Worm (Caenorhabditis elegans) whole organism, L1 larva: ENCODE data around the gene B0222.15.

Experiments
- C04F5.9 ChIP-seq: sonication (generic microtip); optimal IDR thresholded peaks from 2 replicates; lab custom pipeline; 2016; ENCODE audit warnings: missing genetic modification characterization, missing compliant biosample characterization
- C34B4.2 ChIP-seq: sonication (generic microtip); optimal IDR thresholded peaks from 2 replicates; lab custom pipeline; 2017; ENCODE audit warnings: mild to moderate bottlenecking, missing genetic modification characterization, missing compliant biosample characterization
- aha-1 ChIP-seq: fragments of 150-350 bp; optimal IDR thresholded peaks from 2 replicates; lab custom pipeline; 2014; ENCODE audit warnings: missing biosample characterization, missing genetic modification characterization
- alr-1 ChIP-seq: fragments of 200-800 bp; sonication (Bioruptor generic); optimal IDR thresholded peaks from 2 replicates; lab custom pipeline; 2018; ENCODE audit warnings: borderline replicate concordance, mild to moderate bottlenecking, missing genetic modification characterization, missing compliant biosample characterization
- ama-1 ChIP-seq: fragments of 150-350 bp; optimal IDR thresholded peaks from 2 replicates; lab custom pipeline; 2014
- blmp-1 ChIP-seq: fragments of 150-350 bp; optimal IDR thresholded peaks from 2 replicates; lab custom pipeline; 2014; ENCODE audit warnings: missing biosample characterization, missing genetic modification characterization
- ceh-8 ChIP-seq: fragments of 200-800 bp; sonication (Bioruptor generic); optimal IDR thresholded peaks from 2 replicates; lab custom pipeline; 2018; ENCODE audit warnings: mild to moderate bottlenecking, missing genetic modification characterization, moderate library complexity, missing compliant biosample characterization
- ceh-82 ChIP-seq, 3 experiments: fragments of 150-350 bp in 1 of 3; sonication (generic microtip) in 2 of 3; optimal IDR thresholded peaks; 2 replicates each; lab custom pipeline; 2014 to 2017; ENCODE audit warnings: missing biosample characterization in 3 of 3, missing genetic modification characterization in 3 of 3
- dpl-1 ChIP-seq, 3 experiments: fragments of 150-350 bp in 2 of 3; sonication (generic microtip) in 1 of 3; optimal IDR thresholded peaks; 2 replicates each; lab custom pipeline; 2014 to 2017; ENCODE audit warnings: missing biosample characterization in 3 of 3, missing genetic modification characterization in 3 of 3, missing genetic modification reagents in 3 of 3
- efl-1 ChIP-seq, 4 experiments: fragments of 150-350 bp; optimal IDR thresholded peaks in 3 of 4; peaks in 1 of 4; 1 replicate in 1 of 4; 2 replicates in 3 of 4; lab custom pipeline; 2014; ENCODE audit warnings: missing biosample characterization in 2 of 4, missing genetic modification characterization in 2 of 4, missing genetic modification reagents in 2 of 4
- egl-13 ChIP-seq: sonication (generic microtip); optimal IDR thresholded peaks from 2 replicates; lab custom pipeline; 2016; ENCODE audit warnings: missing genotype, missing genetic modification reagents, missing genetic modification characterization, missing compliant biosample characterization
- fkh-10 ChIP-seq: sonication (generic microtip); optimal IDR thresholded peaks from 2 replicates; lab custom pipeline; 2017; ENCODE audit warnings: missing biosample characterization, missing genetic modification reagents, missing genetic modification characterization
- fkh-4 ChIP-seq: sonication (generic microtip); optimal IDR thresholded peaks from 2 replicates; lab custom pipeline; 2016; ENCODE audit warnings: missing compliant biosample characterization, missing genetic modification characterization, borderline replicate concordance
- fkh-8 ChIP-seq: sonication (generic microtip); optimal IDR thresholded peaks from 2 replicates; lab custom pipeline; 2016; ENCODE audit warnings: mild to moderate bottlenecking, missing genetic modification characterization, missing compliant biosample characterization
- grh-1 ChIP-seq: fragments of 200-800 bp; sonication (Bioruptor generic); IDR thresholded peaks from 2 replicates; pipeline ENCODE4 v1.3.6; 2022; ENCODE audit warnings: missing genetic modification reagents, missing genetic modification characterization, missing compliant biosample characterization
- hlh-17 ChIP-seq: fragments of 200-800 bp; sonication (Bioruptor generic); optimal IDR thresholded peaks from 2 replicates; lab custom pipeline; 2018; ENCODE audit warnings: missing genetic modification characterization, mild to moderate bottlenecking, missing compliant biosample characterization, moderate library complexity, borderline replicate concordance
- hpl-2 ChIP-seq: fragments of 150-350 bp; optimal IDR thresholded peaks from 2 replicates; lab custom pipeline; 2014; ENCODE audit warnings: missing biosample characterization, missing genetic modification reagents, missing genetic modification characterization
- jun-1 ChIP-seq: fragments of 150-350 bp; optimal IDR thresholded peaks from 2 replicates; lab custom pipeline; 2014; ENCODE audit warnings: missing biosample characterization, missing genetic modification reagents, missing genetic modification characterization
- lin-13 ChIP-seq: fragments of 150-350 bp; optimal IDR thresholded peaks from 2 replicates; lab custom pipeline; 2014; ENCODE audit warnings: missing biosample characterization, missing genetic modification reagents, missing genetic modification characterization
- lin-35 ChIP-seq, 2 experiments: fragments of 150-350 bp; optimal IDR thresholded peaks; 2 replicates each; lab custom pipeline; 2014; ENCODE audit warnings: missing biosample characterization in 2 of 2, missing genetic modification characterization in 2 of 2, missing genetic modification reagents in 2 of 2
- lir-3 ChIP-seq: sonication (generic microtip); optimal IDR thresholded peaks from 2 replicates; lab custom pipeline; 2016; ENCODE audit warnings: mild to moderate bottlenecking, missing genetic modification characterization, moderate library complexity, missing compliant biosample characterization; ENCODE audit not compliant: poor library complexity
- lsy-2 ChIP-seq, 2 experiments: fragments of 150-350 bp; optimal IDR thresholded peaks; 2 replicates each; lab custom pipeline; 2014; ENCODE audit warnings: missing biosample characterization in 2 of 2, missing genetic modification characterization in 2 of 2
- mab-9 ChIP-seq: fragments of 200-800 bp; sonication (Bioruptor generic); IDR thresholded peaks from 2 replicates; pipeline ENCODE4 v1.3.6; 2022; ENCODE audit warnings: missing genetic modification reagents, missing genetic modification characterization, missing compliant biosample characterization
- mdl-1 ChIP-seq, 2 experiments: fragments of 150-350 bp; optimal IDR thresholded peaks; 2 replicates each; lab custom pipeline; 2014 to 2017; ENCODE audit warnings: missing biosample characterization in 2 of 2, missing genetic modification characterization in 2 of 2, inconsistent platforms in 1 of 2
- mep-1 ChIP-seq: fragments of 150-350 bp; optimal IDR thresholded peaks from 2 replicates; lab custom pipeline; 2014; ENCODE audit warnings: missing biosample characterization, missing genetic modification characterization
- nhr-11 ChIP-seq: fragments of 150-350 bp; optimal IDR thresholded peaks from 2 replicates; lab custom pipeline; 2014; ENCODE audit warnings: missing biosample characterization, missing genetic modification characterization
- nhr-12 ChIP-seq: sonication (generic microtip); optimal IDR thresholded peaks from 2 replicates; lab custom pipeline; 2017; ENCODE audit warnings: missing biosample characterization, missing genetic modification characterization
- nhr-19 ChIP-seq: fragments of 200-800 bp; sonication (Bioruptor generic); conservative IDR thresholded peaks from 2 replicates; pipeline ENCODE4 v1.3.6; 2022; ENCODE audit warnings: missing genetic modification characterization, missing compliant biosample characterization
- nhr-20 ChIP-seq: sonication (generic microtip); optimal IDR thresholded peaks from 2 replicates; lab custom pipeline; 2016; ENCODE audit warnings: mild to moderate bottlenecking, missing genetic modification characterization, missing compliant biosample characterization
- nhr-28 ChIP-seq: fragments of 150-350 bp; optimal IDR thresholded peaks from 2 replicates; lab custom pipeline; 2014; ENCODE audit warnings: missing biosample characterization, missing genetic modification characterization
- nhr-71 ChIP-seq: sonication (generic microtip); optimal IDR thresholded peaks from 2 replicates; lab custom pipeline; 2016; ENCODE audit warnings: mild to moderate bottlenecking, missing genetic modification characterization, moderate library complexity, missing compliant biosample characterization
- nhr-84 ChIP-seq: sonication (generic microtip); optimal IDR thresholded peaks from 2 replicates; lab custom pipeline; 2017; ENCODE audit warnings: missing biosample characterization, missing genetic modification characterization
- pag-3 ChIP-seq: sonication (generic microtip); optimal IDR thresholded peaks from 2 replicates; lab custom pipeline; 2017; ENCODE audit warnings: missing genetic modification characterization, mild to moderate bottlenecking, missing compliant biosample characterization, antibody characterized with exemption, borderline replicate concordance; ENCODE audit not compliant: insufficient read depth
- pax-3 ChIP-seq: fragments of 200-800 bp; sonication (Bioruptor generic); optimal IDR thresholded peaks from 2 replicates; lab custom pipeline; 2018; ENCODE audit warnings: mild to moderate bottlenecking, missing genetic modification characterization, moderate library complexity, missing compliant biosample characterization
- rnt-1 ChIP-seq: sonication (generic microtip); optimal IDR thresholded peaks from 2 replicates; lab custom pipeline; 2016; ENCODE audit warnings: mild to moderate bottlenecking, missing genetic modification characterization, moderate library complexity, missing compliant biosample characterization
- snpc-4 ChIP-seq: fragments of 150-350 bp; optimal IDR thresholded peaks from 2 replicates; lab custom pipeline; 2014; ENCODE audit warnings: missing biosample characterization, missing genetic modification characterization
- snu-23 ChIP-seq: sonication (generic microtip); optimal IDR thresholded peaks from 2 replicates; lab custom pipeline; 2016; ENCODE audit warnings: missing genetic modification characterization, missing compliant biosample characterization
- sptf-1 ChIP-seq: fragments of 150-350 bp; optimal IDR thresholded peaks from 2 replicates; lab custom pipeline; 2014; ENCODE audit warnings: missing biosample characterization, missing genetic modification characterization
- sup-37 ChIP-seq: fragments of 200-800 bp; sonication (Bioruptor generic); optimal IDR thresholded peaks from 2 replicates; lab custom pipeline; 2018; ENCODE audit warnings: mild to moderate bottlenecking, missing genetic modification characterization, missing compliant biosample characterization
- swsn-7 ChIP-seq: sonication (generic microtip); optimal IDR thresholded peaks from 2 replicates; lab custom pipeline; 2016; ENCODE audit warnings: missing genetic modification characterization, missing compliant biosample characterization
- tbx-2 ChIP-seq: sonication (generic microtip); optimal IDR thresholded peaks from 2 replicates; lab custom pipeline; 2016; ENCODE audit warnings: missing genetic modification characterization, missing compliant biosample characterization
- tlp-1 ChIP-seq: fragments of 150-350 bp; optimal IDR thresholded peaks from 2 replicates; lab custom pipeline; 2014; ENCODE audit warnings: missing biosample characterization, missing genetic modification characterization
- unc-30 ChIP-seq: sonication (generic microtip); optimal IDR thresholded peaks from 2 replicates; lab custom pipeline; 2017; ENCODE audit warnings: missing biosample characterization, missing genetic modification characterization
- unc-62 ChIP-seq: fragments of 150-350 bp; optimal IDR thresholded peaks from 2 replicates; lab custom pipeline; 2014; ENCODE audit warnings: missing biosample characterization, missing genetic modification reagents, missing genetic modification characterization
- unc-86 ChIP-seq: sonication (generic microtip); optimal IDR thresholded peaks from 2 replicates; lab custom pipeline; 2016; ENCODE audit warnings: missing genetic modification characterization, missing compliant biosample characterization
- unc-98 ChIP-seq: fragments of 200-800 bp; sonication (Bioruptor generic); IDR thresholded peaks from 2 replicates; pipeline ENCODE4 v1.3.6; 2022; ENCODE audit warnings: missing genetic modification characterization, missing compliant biosample characterization
- vab-15 ChIP-seq: sonication (generic microtip); optimal IDR thresholded peaks from 2 replicates; lab custom pipeline; 2017; ENCODE audit warnings: missing genotype, mild to moderate bottlenecking, missing genetic modification characterization, missing compliant biosample characterization
- zip-4 ChIP-seq: fragments of 200-800 bp; sonication (Bioruptor generic); optimal IDR thresholded peaks from 2 replicates; lab custom pipeline; 2018; ENCODE audit warnings: mild to moderate bottlenecking, missing genetic modification characterization, moderate library complexity, missing compliant biosample characterization
- ztf-11 ChIP-seq, 2 experiments: sonication (generic microtip); optimal IDR thresholded peaks; 2 replicates each; lab custom pipeline; 2016 to 2017; ENCODE audit warnings: missing genetic modification characterization in 2 of 2, missing biosample characterization in 1 of 2, missing compliant biosample characterization in 1 of 2
- ztf-4 ChIP-seq: fragments of 150-350 bp; optimal IDR thresholded peaks from 2 replicates; lab custom pipeline; 2014; ENCODE audit warnings: missing biosample characterization, missing genetic modification characterization

Gene B0222.15

ce11 chrV:9165073-9165699, 8.6 kb upstream of the B0222.15 start, which contains the start of gene col-10 (continued):
- TF ChIP-seq fkh-10 (GFP tag; lab: Kevin White, UChicago) (no peak), aha-1 (no peak), mep-1 (tag; lab: Kevin White, UChicago) (peak; percentile 26), efl-1 (optimal IDR thresholded peaks at IDR 0.05; lab: Kevin White, UChicago) (no peak), efl-1 (GFP tag; optimal IDR thresholded peaks at IDR 0.05 in 1 of 2; lab: Kevin White, UChicago) (no peak), swsn-7 (tag; lab: Kevin White, UChicago) (no peak), vab-15 (no peak), snpc-4 (tag; lab: Kevin White, UChicago) (no peak), lin-13 (GFP tag; lab: Kevin White, UChicago) (no peak), nhr-19 (GFP tag; lab: Robert Waterston, UW) (peak; percentile 31; the same call in 1 of the 2 replicates), lsy-2 (tag; optimal IDR thresholded peaks at IDR 0.05; lab: Kevin White, UChicago) (peak in 1 of 2 experiments; percentile 7), egl-13 (tag; lab: Kevin White, UChicago) (no peak), grh-1 (GFP tag; lab: Robert Waterston, UW) (peak; percentile 18; the same call in 1 of the 2 replicates), mab-9 (no peak), lir-3 (tag; lab: Kevin White, UChicago) (no peak), nhr-28 (no peak), hpl-2 (GFP tag; lab: Kevin White, UChicago) (no peak), rnt-1 (no peak), ceh-8 (GFP tag; lab: Kevin White, UChicago) (no peak), unc-30 (tag; lab: Kevin White, UChicago) (no peak), ama-1 (lab: Kevin White, UChicago) (peak; percentile 81), hlh-17 (GFP tag; lab: Kevin White, UChicago) (no peak), pax-3 (tag; lab: Kevin White, UChicago) (no peak), C34B4.2 (tag; lab: Kevin White, UChicago) (no peak), nhr-20 (peak; percentile 78), blmp-1 (tag; lab: Kevin White, UChicago) (peak; percentile 64), pag-3 (peak; percentile 60), sup-37 (GFP tag; lab: Kevin White, UChicago) (no peak), mdl-1 (tag; optimal IDR thresholded peaks at IDR 0.05; lab: Kevin White, UChicago) (no peak), nhr-84 (tag; lab: Kevin White, UChicago) (no peak), fkh-8 (no peak), snu-23 (GFP tag; lab: Kevin White, UChicago) (peak; percentile 74), ztf-4 (peak; percentile 29), fkh-4 (tag; lab: Kevin White, UChicago) (no peak), jun-1 (tag; lab: Kevin White, UChicago) (no peak), C04F5.9 (no peak), tlp-1 (no peak), nhr-12 (tag; lab: Kevin White, UChicago) (no peak)

ce11 chrV:9163897-9164296, 7.3 kb upstream of the B0222.15 start:
- TF ChIP-seq unc-86 (tag; lab: Kevin White, UChicago) (no peak), dpl-1 (GFP tag; optimal IDR thresholded peaks at IDR 0.05; lab: Kevin White, UChicago) (no peak), fkh-10 (GFP tag; lab: Kevin White, UChicago) (no peak), ceh-82 (tag; optimal IDR thresholded peaks at IDR 0.05; lab: Kevin White, UChicago) (no peak), unc-62 (GFP tag; lab: Kevin White, UChicago) (no peak), tlp-1 (no peak), nhr-11 (no peak), sptf-1 (tag; lab: Kevin White, UChicago) (no peak), nhr-71 (peak; percentile 50), tbx-2 (no peak), jun-1 (tag; lab: Kevin White, UChicago) (peak; percentile 42), unc-98 (GFP tag; lab: Robert Waterston, UW) (no peak), alr-1 (tag; lab: Kevin White, UChicago) (no peak), unc-30 (tag; lab: Kevin White, UChicago) (no peak), lin-35 (GFP tag; optimal IDR thresholded peaks at IDR 0.05; lab: Kevin White, UChicago) (no peak), hlh-17 (GFP tag; lab: Kevin White, UChicago) (no peak), swsn-7 (tag; lab: Kevin White, UChicago) (no peak), nhr-20 (no peak), zip-4 (GFP tag; lab: Kevin White, UChicago) (no peak), ztf-11 (tag; optimal IDR thresholded peaks at IDR 0.05; lab: Kevin White, UChicago) (no peak), nhr-84 (tag; lab: Kevin White, UChicago) (no peak), pag-3 (no peak)
